Fruit fly (Drosophila melanogaster): Measurements from ENCODE around the gene Ugt36E1.

Gene Ugt36E1

dm6 chr2L:18839143-18839872, 12.7 kb downstream of the Ugt36E1 start, which contains the start of gene CG10600 (continued):
- TF ChIP-seq crp (GFP tag; optimal IDR thresholded peaks at IDR 0.05) (peak in 1 of 2 experiments; percentile 44), CG10979 (tag; optimal IDR thresholded peaks at IDR 0.05) (peak; percentile 50), ci (GFP tag; IDR thresholded peaks at IDR 0.05) (peak; percentile 90), sqz (GFP tag; optimal IDR thresholded peaks at IDR 0.05) (peak; percentile 99), Ravus (GFP tag; IDR thresholded peaks at IDR 0.05) (no peak), Stat92E (GFP tag; optimal IDR thresholded peaks at IDR 0.05) (peak in 1 of 3 experiments; percentile 82), CG6813 (GFP tag; optimal IDR thresholded peaks at IDR 0.05) (peak; percentile 56), Sox102F (GFP tag; optimal IDR thresholded peaks at IDR 0.05) (no peak), CG31224 (GFP tag; IDR thresholded peaks at IDR 0.05) (peak; percentile 52), CG2199 (GFP tag; IDR thresholded peaks at IDR 0.05) (0 out of 3 replicates have a peak, but pooled peaks have one; percentile 57), Dfd (GFP tag; optimal IDR thresholded peaks at IDR 0.05) (no peak), CG16813 (GFP tag; IDR thresholded peaks at IDR 0.05; ENCODE audit: partially characterized antibody) (peak; percentile 85), nerfin-2 (GFP tag; IDR thresholded peaks at IDR 0.05; ENCODE audit: partially characterized antibody) (peak; percentile 66), CG3065 (GFP tag; optimal IDR thresholded peaks at IDR 0.05) (peak; percentile 84), CHES-1-like (GFP tag; optimal IDR thresholded peaks at IDR 0.05) (peak; percentile 97), CG11696 (GFP tag; IDR thresholded peaks at IDR 0.05) (peak; percentile 88), CTCF (GFP tag; optimal IDR thresholded peaks at IDR 0.05) (peak; percentile 100), tll (GFP tag; optimal IDR thresholded peaks at IDR 0.05) (no peak), gcm (GFP tag; optimal IDR thresholded peaks at IDR 0.05) (peak; percentile 29), CG16779 (GFP tag; IDR thresholded peaks at IDR 0.05) (peak; percentile 74), Ptx1 (GFP tag; IDR thresholded peaks at IDR 0.05) (peak; percentile 69), Oli (tag; optimal IDR thresholded peaks at IDR 0.05) (peak; percentile 42), CG31441 (GFP tag; IDR thresholded peaks at IDR 0.05) (no peak; the same call in 1 of the 2 replicates), sob (GFP tag; IDR thresholded peaks at IDR 0.05) (peak; percentile 92), CG6765 (GFP tag; optimal IDR thresholded peaks at IDR 0.05) (no peak), CG10654 (GFP tag; optimal IDR thresholded peaks at IDR 0.05) (peak; percentile 75), CG8765 (GFP tag; IDR thresholded peaks at IDR 0.05) (peak; percentile 43; the same call in 1 of the 2 replicates), da (GFP tag; optimal IDR thresholded peaks at IDR 0.05) (peak; percentile 68), CG12155 (GFP tag; optimal IDR thresholded peaks at IDR 0.05) (peak; percentile 96), Hr78 (GFP tag; optimal IDR thresholded peaks at IDR 0.05) (no peak), CG18011 (GFP tag; optimal IDR thresholded peaks at IDR 0.05) (peak; percentile 64), CG9797 (GFP tag; optimal IDR thresholded peaks at IDR 0.05) (peak; percentile 56), yki (optimal IDR thresholded peaks at IDR 0.05) (no peak), dmrt11E (tag; optimal IDR thresholded peaks at IDR 0.05) (peak; percentile 54), CoRest (tag; optimal IDR thresholded peaks at IDR 0.05) (peak; percentile 72), CG6683 (GFP tag; optimal IDR thresholded peaks at IDR 0.05) (no peak), CG18476 (GFP tag; optimal IDR thresholded peaks at IDR 0.05) (peak; percentile 75), CG17568 (GFP tag; optimal IDR thresholded peaks at IDR 0.05) (no peak), Lhr (GFP tag; optimal IDR thresholded peaks at IDR 0.05) (peak; percentile 98), Atf-2 (GFP tag; optimal IDR thresholded peaks at IDR 0.05) (peak; percentile 74), kay (GFP tag; optimal IDR thresholded peaks at IDR 0.05) (peak; percentile 64), CG6791 (GFP tag; IDR thresholded peaks at IDR 0.05; ENCODE audit: partially characterized antibody) (peak; percentile 97), crol (GFP tag; IDR thresholded peaks at IDR 0.05) (no peak), gsb-n (tag; optimal IDR thresholded peaks at IDR 0.05) (peak; percentile 59), Hr39 (optimal IDR thresholded peaks at IDR 0.05) (no peak), CG8478 (optimal IDR thresholded peaks at IDR 0.05) (peak; percentile 87), CG42726 (GFP tag; IDR thresholded peaks at IDR 0.05; ENCODE audit: partially characterized antibody) (peak; percentile 91), CkIIα-i1 (GFP tag; IDR thresholded peaks at IDR 0.05) (no peak), h (optimal IDR thresholded peaks at IDR 0.05) (no peak), tx (GFP tag; optimal IDR thresholded peaks at IDR 0.05) (peak; percentile 84)
